Worm (Caenorhabditis elegans) whole organism, L2 larva: Measurements from ENCODE around the gene irld-29.
"Not testable (repeated sequence)": the region's sequence is repeated elsewhere in the genome, so short reads cannot be mapped to it uniquely, and the experiment has no call there.

Experiments
- C34F6.9 ChIP-seq: fragments of 150-350 bp; optimal IDR thresholded peaks from 2 replicates; lab custom pipeline; 2014; ENCODE audit warnings: missing biosample characterization, missing genetic modification characterization
- F13H6.1 ChIP-seq: sonication (generic microtip); optimal IDR thresholded peaks from 2 replicates; lab custom pipeline; 2016; ENCODE audit warnings: missing genetic modification characterization, missing compliant biosample characterization
- R02D3.7 ChIP-seq: fragments of 150-350 bp; optimal IDR thresholded peaks from 2 replicates; lab custom pipeline; 2014; ENCODE audit warnings: missing biosample characterization, missing genetic modification characterization
- Y55F3AM.14 ChIP-seq: fragments of 200-800 bp; sonication (Bioruptor generic); optimal IDR thresholded peaks from 2 replicates; lab custom pipeline; 2018; ENCODE audit warnings: mild to moderate bottlenecking, missing genetic modification characterization, missing compliant biosample characterization
- ZK546.5 ChIP-seq: sonication (generic microtip); optimal IDR thresholded peaks from 2 replicates; lab custom pipeline; 2017; ENCODE audit warnings: missing biosample characterization, missing genetic modification characterization
- alr-1 ChIP-seq: fragments of 150-350 bp; optimal IDR thresholded peaks from 2 replicates; lab custom pipeline; 2014; ENCODE audit warnings: missing biosample characterization, missing genetic modification characterization
- blmp-1 ChIP-seq: sonication (generic microtip); optimal IDR thresholded peaks from 2 replicates; lab custom pipeline; 2017; ENCODE audit warnings: missing genetic modification characterization, mild to moderate bottlenecking, missing compliant biosample characterization, antibody characterized with exemption, moderate library complexity; ENCODE audit not compliant: insufficient read depth
- ceh-16 ChIP-seq: fragments of 150-350 bp; optimal IDR thresholded peaks from 2 replicates; lab custom pipeline; 2014; ENCODE audit warnings: missing biosample characterization, missing genetic modification characterization
- crh-2 ChIP-seq: sonication (generic microtip); optimal IDR thresholded peaks from 2 replicates; lab custom pipeline; 2017; ENCODE audit warnings: missing biosample characterization, missing genetic modification characterization
- dmd-4 ChIP-seq: sonication (generic microtip); optimal IDR thresholded peaks from 2 replicates; lab custom pipeline; 2017; ENCODE audit warnings: missing biosample characterization, missing genetic modification characterization
- egl-27 ChIP-seq: sonication (generic microtip); optimal IDR thresholded peaks from 3 replicates; lab custom pipeline; 2017; ENCODE audit warnings: missing biosample characterization, missing genetic modification reagents, missing genetic modification characterization
- elt-1 ChIP-seq: fragments of 150-350 bp; optimal IDR thresholded peaks from 2 replicates; lab custom pipeline; 2014; ENCODE audit warnings: missing biosample characterization, missing genetic modification characterization
- elt-3 ChIP-seq: sonication (generic microtip); optimal IDR thresholded peaks from 2 replicates; lab custom pipeline; 2017; ENCODE audit warnings: missing biosample characterization, missing genetic modification characterization
- fos-1 ChIP-seq: fragments of 150-350 bp; optimal IDR thresholded peaks from 2 replicates; lab custom pipeline; 2014; ENCODE audit warnings: missing biosample characterization, missing genetic modification characterization
- gmeb-1 ChIP-seq: fragments of 150-350 bp; optimal IDR thresholded peaks from 2 replicates; lab custom pipeline; 2014; ENCODE audit warnings: missing biosample characterization, missing genetic modification characterization
- mab-5 ChIP-seq: fragments of 150-350 bp; optimal IDR thresholded peaks from 2 replicates; lab custom pipeline; 2014; ENCODE audit warnings: missing biosample characterization, missing genetic modification characterization
- mbf-1 ChIP-seq: sonication (generic microtip); optimal IDR thresholded peaks from 2 replicates; lab custom pipeline; 2017; ENCODE audit warnings: missing biosample characterization, missing genetic modification characterization
- nhr-10 ChIP-seq: sonication (generic microtip); optimal IDR thresholded peaks from 2 replicates; lab custom pipeline; 2017; ENCODE audit warnings: missing biosample characterization, missing genetic modification characterization
- nhr-11 ChIP-seq: fragments of 150-350 bp; optimal IDR thresholded peaks from 2 replicates; lab custom pipeline; 2014; ENCODE audit warnings: missing biosample characterization, missing genetic modification characterization
- nhr-129 ChIP-seq: fragments of 150-350 bp; optimal IDR thresholded peaks from 2 replicates; lab custom pipeline; 2014; ENCODE audit warnings: missing biosample characterization, missing genetic modification characterization
- nhr-23 ChIP-seq: fragments of 150-350 bp; optimal IDR thresholded peaks from 2 replicates; lab custom pipeline; 2014; ENCODE audit warnings: missing biosample characterization, missing genetic modification reagents, missing genetic modification characterization
- nhr-237 ChIP-seq: fragments of 150-350 bp; optimal IDR thresholded peaks from 2 replicates; lab custom pipeline; 2014; ENCODE audit warnings: missing biosample characterization, missing genetic modification characterization
- nhr-25 ChIP-seq: fragments of 150-350 bp; sonication (generic microtip); optimal IDR thresholded peaks from 3 replicates; lab custom pipeline; 2014; ENCODE audit warnings: missing biosample characterization, missing genetic modification characterization
- nhr-6 ChIP-seq: fragments of 150-350 bp; optimal IDR thresholded peaks from 2 replicates; lab custom pipeline; 2014; ENCODE audit warnings: missing biosample characterization, missing genetic modification characterization
- nhr-77 ChIP-seq: fragments of 150-350 bp; optimal IDR thresholded peaks from 2 replicates; lab custom pipeline; 2014; ENCODE audit warnings: missing biosample characterization, missing genetic modification characterization
- peb-1 ChIP-seq: fragments of 150-350 bp; optimal IDR thresholded peaks from 2 replicates; lab custom pipeline; 2014; ENCODE audit warnings: missing biosample characterization, missing genetic modification characterization
- sem-4 ChIP-seq: fragments of 150-350 bp; optimal IDR thresholded peaks from 2 replicates; lab custom pipeline; 2014; ENCODE audit warnings: missing biosample characterization, missing genetic modification reagents, missing genetic modification characterization
- skn-1 ChIP-seq: sonication (generic microtip); optimal IDR thresholded peaks from 2 replicates; lab custom pipeline; 2017; ENCODE audit warnings: missing biosample characterization, missing genetic modification characterization
- sma-9 ChIP-seq, 2 experiments: fragments of 150-350 bp in 1 of 2; sonication (generic microtip) in 1 of 2; optimal IDR thresholded peaks; 2 replicates each; lab custom pipeline; 2014 to 2016; ENCODE audit warnings: missing genetic modification characterization in 2 of 2, mild to moderate bottlenecking in 1 of 2, missing biosample characterization in 1 of 2, missing compliant biosample characterization in 1 of 2, missing genetic modification reagents in 1 of 2, moderate library complexity in 1 of 2
- unc-39 ChIP-seq: fragments of 150-350 bp; optimal IDR thresholded peaks from 2 replicates; lab custom pipeline; 2014; ENCODE audit warnings: missing biosample characterization, missing genetic modification characterization
- unc-55 ChIP-seq: fragments of 150-350 bp; sonication (generic microtip); optimal IDR thresholded peaks from 3 replicates; lab custom pipeline; 2014; ENCODE audit warnings: missing biosample characterization, missing genetic modification reagents, missing genetic modification characterization
- ztf-1 ChIP-seq: fragments of 200-800 bp; sonication (Bioruptor generic); conservative IDR thresholded peaks from 2 replicates; pipeline ENCODE4 v1.3.6; 2022; ENCODE audit warnings: missing genetic modification characterization, missing compliant biosample characterization
- ztf-11 ChIP-seq: sonication (generic microtip); optimal IDR thresholded peaks from 2 replicates; lab custom pipeline; 2017; ENCODE audit warnings: missing biosample characterization, missing genetic modification characterization
- ztf-4 ChIP-seq: fragments of 150-350 bp; optimal IDR thresholded peaks from 2 replicates; lab custom pipeline; 2014; ENCODE audit warnings: missing biosample characterization, missing genetic modification characterization

Gene irld-29

ce11 chrV:2330129-2330528, 8.3 kb downstream of the irld-29 start, which contains the start of gene pud-1.1:
Gene pud-1.1 (plus strand): TSS chrV:2330429.
- not testable (repeated sequence) for TF ChIP-seq Y55F3AM.14 (GFP tag; lab: Kevin White, UChicago); F13H6.1 (tag; lab: Kevin White, UChicago); ztf-4 (tag; lab: Kevin White, UChicago)

ce11 chrV:2327124-2327523, 11.3 kb downstream of the irld-29 start:
- no peak for TF ChIP-seq nhr-237 (tag; lab: Kevin White, UChicago)
- no peak for TF ChIP-seq nhr-23 (tag; lab: Kevin White, UChicago)
- TF ChIP-seq mbf-1 (tag; lab: Kevin White, UChicago), result no peak
- no peak for TF ChIP-seq ZK546.5 (tag; lab: Kevin White, UChicago)
- no peak for TF ChIP-seq peb-1 (tag; lab: Kevin White, UChicago)
- no peak for TF ChIP-seq dmd-4 (tag; lab: Kevin White, UChicago)
- no peak for TF ChIP-seq nhr-129 (tag; lab: Kevin White, UChicago)
- no peak for TF ChIP-seq nhr-10 (tag; lab: Kevin White, UChicago)
- TF ChIP-seq F13H6.1 (tag; lab: Kevin White, UChicago), result no peak
- no peak for TF ChIP-seq elt-1 (tag; lab: Kevin White, UChicago)
- no peak for TF ChIP-seq unc-39
- TF ChIP-seq nhr-25 (tag; lab: Kevin White, UChicago), result no peak
- no peak for TF ChIP-seq unc-55 (GFP tag; lab: Kevin White, UChicago)
- no peak for TF ChIP-seq elt-3 (tag; lab: Kevin White, UChicago)
- no peak for TF ChIP-seq skn-1 (tag; lab: Kevin White, UChicago)
- no peak for TF ChIP-seq sem-4 (tag; lab: Kevin White, UChicago)
- no peak for TF ChIP-seq ztf-11
- TF ChIP-seq fos-1 (tag; lab: Kevin White, UChicago), result peak; percentile 75
- peak; percentile 14 for TF ChIP-seq crh-2 (tag; lab: Kevin White, UChicago)
- TF ChIP-seq ceh-16 (tag; lab: Kevin White, UChicago), result no peak
- no peak for TF ChIP-seq nhr-6 (tag; lab: Kevin White, UChicago)
- TF ChIP-seq ztf-1 (GFP tag; lab: Robert Waterston, UW), result no peak
- TF ChIP-seq sma-9 (GFP tag; optimal IDR thresholded peaks at IDR 0.05; lab: Kevin White, UChicago), result peak; percentile 80
- TF ChIP-seq sma-9 (tag; optimal IDR thresholded peaks at IDR 0.05; lab: Kevin White, UChicago), result no peak
- TF ChIP-seq ztf-4 (tag; lab: Kevin White, UChicago), result no peak
- TF ChIP-seq gmeb-1 (tag; lab: Kevin White, UChicago), result peak; percentile 34

DNA sequence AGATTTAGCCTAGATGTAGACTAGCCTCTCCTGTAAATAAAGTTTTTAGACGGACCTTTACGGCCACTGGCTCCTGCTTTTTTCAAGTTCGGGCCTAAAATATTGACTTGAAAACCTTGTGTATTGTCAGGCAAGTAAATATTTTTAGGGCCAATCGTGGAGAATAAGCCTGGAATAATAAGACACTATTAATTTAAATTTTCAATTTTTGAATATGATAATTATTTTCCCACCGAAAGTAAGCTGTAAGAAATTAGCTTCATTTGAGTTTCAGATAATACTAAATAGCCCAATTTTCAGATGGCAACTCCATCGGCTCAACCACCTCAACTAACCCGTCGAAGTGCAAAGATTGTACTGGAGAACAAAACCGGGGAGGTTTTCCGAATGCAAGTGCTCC, 12.1 kb downstream of the irld-29 start, which contains the start of gene pud-4:
Gene pud-4 (plus strand): TSS at position 301 of the 400 bp plus-strand sequence.
- TF ChIP-seq skn-1 (tag; lab: Kevin White, UChicago) (no peak), C34F6.9 (tag; lab: Kevin White, UChicago) (no peak), alr-1 (tag; lab: Kevin White, UChicago) (no peak), egl-27 (tag; lab: Kevin White, UChicago) (no peak), elt-3 (tag; lab: Kevin White, UChicago) (no peak), Y55F3AM.14 (GFP tag; lab: Kevin White, UChicago) (no peak), fos-1 (tag; lab: Kevin White, UChicago) (no peak), crh-2 (tag; lab: Kevin White, UChicago) (no peak), blmp-1 (tag; lab: Kevin White, UChicago) (no peak), F13H6.1 (tag; lab: Kevin White, UChicago) (no peak), ztf-4 (tag; lab: Kevin White, UChicago) (no peak)

ce11 chrV:2325052-2325451, 13.4 kb downstream of the irld-29 start, which contains the start of gene pud-3:
Gene pud-3 (minus strand): TSS chrV:2325152.
- TF ChIP-seq skn-1 (tag; lab: Kevin White, UChicago) (no peak), nhr-237 (tag; lab: Kevin White, UChicago) (no peak), unc-39 (no peak), nhr-11 (tag; lab: Kevin White, UChicago) (no peak), elt-3 (tag; lab: Kevin White, UChicago) (no peak), nhr-23 (tag; lab: Kevin White, UChicago) (no peak), nhr-77 (tag; lab: Kevin White, UChicago) (no peak), nhr-6 (tag; lab: Kevin White, UChicago) (no peak), Y55F3AM.14 (GFP tag; lab: Kevin White, UChicago) (no peak), fos-1 (tag; lab: Kevin White, UChicago) (no peak), mab-5 (tag; lab: Kevin White, UChicago) (no peak), R02D3.7 (tag; lab: Kevin White, UChicago) (no peak)
- TF ChIP-seq, all 48 proteins: peak for 0
